Worm (Caenorhabditis elegans) whole organism, L4/young adult: ENCODE data around the gene clc-24.

Experiments used
- W03F9.2 ChIP-seq: fragments of 150-350 bp; optimal IDR thresholded peaks from 2 replicates; lab custom pipeline; 2014; ENCODE audit warnings: missing biosample characterization, missing genetic modification characterization
- dao-5 ChIP-seq: sonication (generic microtip); optimal IDR thresholded peaks from 2 replicates; lab custom pipeline; 2016; ENCODE audit warnings: missing genotype, missing genetic modification characterization, moderate library complexity, missing compliant biosample characterization
- him-1 ChIP-seq: sonication (generic microtip); optimal IDR thresholded peaks from 2 replicates; lab custom pipeline; 2016; ENCODE audit warnings: missing genotype, missing genetic modification reagents, missing genetic modification characterization, missing compliant biosample characterization

Gene clc-24

DNA sequence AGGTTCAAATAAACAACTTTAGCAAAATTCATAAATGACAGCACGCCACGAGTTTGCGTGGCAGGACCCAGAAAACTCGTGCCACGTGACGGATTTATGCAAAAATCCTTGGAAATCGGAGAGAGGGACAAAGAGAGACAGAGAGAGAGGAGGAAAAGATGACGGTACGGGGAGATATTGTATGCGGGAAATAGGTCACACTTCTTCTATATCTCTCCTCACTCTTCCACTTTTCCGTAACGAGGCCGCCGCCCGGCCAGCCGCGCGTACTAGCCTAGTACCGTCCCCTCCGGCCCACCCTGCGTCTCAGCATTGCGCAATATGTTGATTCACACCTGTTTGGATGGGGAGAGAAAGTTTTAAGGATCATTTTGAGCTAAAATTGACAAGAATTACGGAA, 44.3 kb downstream of the clc-24 start:
- TF ChIP-seq him-1 (tag; lab: Kevin White, UChicago) = no peak

DNA sequence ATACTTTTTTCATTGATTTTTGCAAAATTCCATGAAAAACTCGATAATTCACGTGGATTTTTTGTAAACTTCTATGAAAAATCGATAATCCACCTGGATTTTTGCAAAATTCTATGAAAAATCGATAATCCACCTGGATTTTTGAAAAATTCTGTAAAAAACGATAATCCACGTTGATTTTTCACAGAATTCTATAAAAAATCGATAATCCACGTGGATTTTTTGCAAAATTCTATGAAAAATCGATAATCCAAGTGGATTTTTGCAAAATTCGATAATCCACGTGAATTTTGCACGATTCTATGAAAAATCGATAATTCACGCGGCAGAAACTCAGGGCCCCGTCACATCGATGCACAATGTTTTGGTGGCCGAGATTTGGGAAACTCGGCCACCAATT, 48.2 kb downstream of the clc-24 start:
- TF ChIP-seq him-1 (tag; lab: Kevin White, UChicago) (no peak), dao-5 (tag; lab: Kevin White, UChicago) (no peak), W03F9.2 (tag; lab: Kevin White, UChicago) (no peak)

DNA sequence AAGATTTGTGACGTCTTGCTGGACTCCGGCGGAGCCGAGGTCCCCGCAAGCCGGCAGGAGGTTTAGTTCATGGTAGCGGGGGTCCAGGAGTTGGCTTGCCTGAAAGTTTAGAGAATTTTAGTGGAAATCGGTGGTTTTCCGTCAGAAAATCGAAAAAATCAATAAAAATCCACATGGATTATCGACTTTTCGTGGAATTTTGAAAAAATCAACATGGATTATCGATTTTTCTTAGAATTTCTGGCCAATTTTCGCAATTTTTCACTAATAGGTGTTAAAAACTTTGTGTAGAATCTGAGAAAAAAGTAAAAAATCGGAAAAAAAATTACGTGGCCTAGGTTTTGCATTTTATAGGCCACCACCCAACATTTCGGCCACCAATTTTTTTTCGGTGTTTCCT, 49.0 kb downstream of the clc-24 start:
- TF ChIP-seq him-1 (tag; lab: Kevin White, UChicago) (no peak), W03F9.2 (tag; lab: Kevin White, UChicago) (no peak), dao-5 (tag; lab: Kevin White, UChicago) (no peak)

DNA sequence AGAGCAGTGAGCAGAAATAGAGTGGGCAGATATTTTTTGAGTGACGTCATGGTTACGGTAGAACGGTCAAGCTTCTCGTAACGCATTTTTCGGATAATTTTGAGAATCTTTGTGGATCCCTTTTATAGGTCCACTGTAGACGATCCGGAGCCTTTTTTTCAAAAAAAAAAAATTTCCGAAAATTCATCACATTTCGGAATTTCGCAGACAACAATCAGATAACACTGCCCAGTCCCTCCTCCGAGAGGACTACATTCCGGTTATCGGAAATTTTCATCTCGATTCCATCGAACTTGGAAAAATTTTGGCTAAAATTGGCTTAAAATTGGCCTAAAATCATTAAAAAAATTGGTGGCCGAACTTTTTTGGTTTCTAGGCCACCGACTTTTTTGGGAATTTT, 50.1 kb downstream of the clc-24 start, which contains the start of gene BE0003N10.6:
Gene BE0003N10.6, minus strand, starts transcription at position 101 of the 400 bp plus-strand sequence.
- TF ChIP-seq W03F9.2 (tag; lab: Kevin White, UChicago) (no peak), dao-5 (tag; lab: Kevin White, UChicago) (no peak), him-1 (tag; lab: Kevin White, UChicago) (no peak)
